1 fruit fly cellular context compared by ENCODE assay signal in the genomic region with DNA sequence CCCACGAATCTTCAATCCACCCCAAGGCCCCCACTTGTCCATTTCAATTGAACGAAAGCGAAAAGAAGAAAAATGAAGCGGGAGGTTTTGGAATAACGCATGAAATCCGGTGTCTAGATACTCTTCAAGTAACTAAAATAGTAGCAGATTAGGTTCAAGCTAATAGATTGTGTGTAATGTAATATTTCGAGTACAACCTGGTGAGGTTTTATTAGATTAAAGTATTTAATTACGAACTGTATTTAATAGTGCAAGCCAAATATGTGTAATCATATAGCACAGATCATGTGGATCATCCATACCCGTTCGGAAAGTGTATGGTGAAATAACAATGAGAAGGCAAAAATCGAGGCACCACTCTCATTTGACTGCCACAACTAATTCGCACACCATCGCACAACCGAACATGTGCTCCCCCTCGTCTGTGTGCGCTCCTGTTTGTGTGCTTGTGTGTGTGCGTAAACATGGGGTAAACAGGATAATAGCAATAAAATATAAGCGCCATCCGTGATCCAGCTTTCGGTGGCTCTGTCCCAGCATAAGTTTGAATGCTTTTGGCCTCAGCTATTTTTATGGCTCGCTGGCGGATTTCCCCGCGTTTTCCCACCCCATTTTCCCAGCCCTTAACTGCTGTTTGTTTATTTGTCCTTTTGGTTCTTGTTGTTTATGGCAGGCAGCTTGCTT.
A peak's percentile ranks its signal among the peaks of the same experiment; 100 is the strongest.
TF ChIP-seq lines count a peak whose summit lies in the region.

No protein-coding gene starts in this region.

TF ChIP-seq in whole organism, embryonic, 481 proteins besides CTCF, POLR2A, EP300 and RAD21 (continued from another document and continues in another):
- no peak for TF ChIP-seq CG1792 (GFP tag; optimal IDR thresholded peaks at IDR 0.05; lab: Kevin White, UChicago)
- peak; percentile 29 for TF ChIP-seq BtbVII (GFP tag; optimal IDR thresholded peaks at IDR 0.05; lab: Kevin White, UChicago)
- TF ChIP-seq CG6765 (GFP tag; optimal IDR thresholded peaks at IDR 0.05; lab: Kevin White, UChicago) = no peak
- no peak for TF ChIP-seq CG14667 (GFP tag; IDR thresholded peaks at IDR 0.05; lab: Robert Waterston, UW)
- peak; percentile 27 for TF ChIP-seq CG18262 (tag; optimal IDR thresholded peaks at IDR 0.05; lab: Kevin White, UChicago)
- no peak for TF ChIP-seq CG10654 (GFP tag; optimal IDR thresholded peaks at IDR 0.05; lab: Kevin White, UChicago)
- TF ChIP-seq mam (GFP tag; optimal IDR thresholded peaks at IDR 0.05; lab: Kevin White, UChicago) = no peak
- no peak for TF ChIP-seq da (GFP tag; optimal IDR thresholded peaks at IDR 0.05; lab: Kevin White, UChicago)
- no peak for TF ChIP-seq CG16813 (GFP tag; IDR thresholded peaks at IDR 0.05; lab: Robert Waterston, UW; ENCODE audit: partially characterized antibody)
- TF ChIP-seq zfh2 (GFP tag; optimal IDR thresholded peaks at IDR 0.05; lab: Kevin White, UChicago) = no peak
- no peak for TF ChIP-seq sug (tag; optimal IDR thresholded peaks at IDR 0.05; lab: Kevin White, UChicago)
- peak; percentile 92 for TF ChIP-seq D19A (tag; optimal IDR thresholded peaks at IDR 0.05; lab: Kevin White, UChicago)
- no peak for TF ChIP-seq sob (GFP tag; IDR thresholded peaks at IDR 0.05; lab: Robert Waterston, UW)
- no peak for TF ChIP-seq zen2 (GFP tag; IDR thresholded peaks at IDR 0.05; lab: Robert Waterston, UW; ENCODE audit: partially characterized antibody)
- no peak for TF ChIP-seq kay (GFP tag; optimal IDR thresholded peaks at IDR 0.05; lab: Kevin White, UChicago)
- TF ChIP-seq bab2 (GFP tag; optimal IDR thresholded peaks at IDR 0.05; lab: Kevin White, UChicago) = no peak
- no peak for TF ChIP-seq pfk (GFP tag; optimal IDR thresholded peaks at IDR 0.05; lab: Kevin White, UChicago)
- peak; percentile 30 for TF ChIP-seq lilli (GFP tag; optimal IDR thresholded peaks at IDR 0.05; lab: Kevin White, UChicago)
- TF ChIP-seq Xbp1 (GFP tag; optimal IDR thresholded peaks at IDR 0.05; lab: Kevin White, UChicago) = peak; percentile 7
- TF ChIP-seq CG16815 (GFP tag; optimal IDR thresholded peaks at IDR 0.05; lab: Kevin White, UChicago) = no peak
- no peak for TF ChIP-seq CG6813 (GFP tag; optimal IDR thresholded peaks at IDR 0.05; lab: Kevin White, UChicago)
- TF ChIP-seq Fer3 (tag; optimal IDR thresholded peaks at IDR 0.05; lab: Kevin White, UChicago) = peak; percentile 34
- TF ChIP-seq CG4328 (GFP tag; optimal IDR thresholded peaks at IDR 0.05; lab: Kevin White, UChicago) = no peak
- TF ChIP-seq Hr51 (GFP tag; optimal IDR thresholded peaks at IDR 0.05; lab: Kevin White, UChicago) = peak in 1 of 2 experiments; percentile 64
- peak; percentile 53 for TF ChIP-seq Oli (tag; optimal IDR thresholded peaks at IDR 0.05; lab: Kevin White, UChicago)
- no peak for TF ChIP-seq sens-2 (GFP tag; IDR thresholded peaks at IDR 0.05; lab: Robert Waterston, UW)
- no peak for TF ChIP-seq B-H1 (GFP tag; IDR thresholded peaks at IDR 0.05; lab: Robert Waterston, UW)
- TF ChIP-seq CG17359 (tag; optimal IDR thresholded peaks at IDR 0.05; lab: Kevin White, UChicago) = peak; percentile 38
- TF ChIP-seq H2.0 (GFP tag; IDR thresholded peaks at IDR 0.05; lab: Robert Waterston, UW) = no peak
- TF ChIP-seq scrt (GFP tag; optimal IDR thresholded peaks at IDR 0.05; lab: Kevin White, UChicago) = peak; percentile 34
- peak; percentile 26 for TF ChIP-seq CG15514 (GFP tag; optimal IDR thresholded peaks at IDR 0.05; lab: Kevin White, UChicago)
- peak; percentile 52 for TF ChIP-seq Sox102F (GFP tag; optimal IDR thresholded peaks at IDR 0.05; lab: Kevin White, UChicago)
- TF ChIP-seq PHDP (tag; optimal IDR thresholded peaks at IDR 0.05; lab: Kevin White, UChicago) = peak; percentile 50
- TF ChIP-seq tgo (GFP tag; IDR thresholded peaks at IDR 0.05; lab: Robert Waterston, UW) = no peak
- peak; percentile 15 for TF ChIP-seq Hr3 (GFP tag; optimal IDR thresholded peaks at IDR 0.05; lab: Kevin White, UChicago)
- TF ChIP-seq CG2116 (GFP tag; optimal IDR thresholded peaks at IDR 0.05; lab: Kevin White, UChicago) = no peak
- no peak for TF ChIP-seq Gsc (GFP tag; IDR thresholded peaks at IDR 0.05; lab: Robert Waterston, UW)
- TF ChIP-seq NfI (GFP tag; optimal IDR thresholded peaks at IDR 0.05; lab: Kevin White, UChicago) = no peak
- no peak for TF ChIP-seq lov (optimal IDR thresholded peaks at IDR 0.05; lab: Kevin White, UChicago)
- TF ChIP-seq lov (GFP tag; IDR thresholded peaks at IDR 0.05; lab: Robert Waterston, UW) = no peak
- TF ChIP-seq mld (GFP tag; IDR thresholded peaks at IDR 0.05; lab: Robert Waterston, UW; ENCODE audit: partially characterized antibody) = no peak
- no peak for TF ChIP-seq CG12942 (GFP tag; optimal IDR thresholded peaks at IDR 0.05; lab: Kevin White, UChicago)
- no peak for TF ChIP-seq CG7271 (tag; optimal IDR thresholded peaks at IDR 0.05; lab: Kevin White, UChicago)
- TF ChIP-seq lab (GFP tag; optimal IDR thresholded peaks at IDR 0.05; lab: Kevin White, UChicago) = peak; percentile 67
- TF ChIP-seq vfl (GFP tag; optimal IDR thresholded peaks at IDR 0.05; lab: Kevin White, UChicago) = no peak
- no peak for TF ChIP-seq CG2199 (GFP tag; IDR thresholded peaks at IDR 0.05; lab: Robert Waterston, UW)
- no peak for TF ChIP-seq HmgZ (tag; optimal IDR thresholded peaks at IDR 0.05; lab: Kevin White, UChicago)
- 0 out of 2 replicates have a peak, but pooled peaks have one; percentile 44 for TF ChIP-seq ara (GFP tag; IDR thresholded peaks at IDR 0.05; lab: Robert Waterston, UW)
- TF ChIP-seq Ssrp (tag; optimal IDR thresholded peaks at IDR 0.05; lab: Kevin White, UChicago) = no peak
- no peak for TF ChIP-seq Bgb (GFP tag; IDR thresholded peaks at IDR 0.05; lab: Robert Waterston, UW; ENCODE audit: partially characterized antibody)
- no peak for TF ChIP-seq CG3726 (GFP tag; IDR thresholded peaks at IDR 0.05; lab: Robert Waterston, UW)
- TF ChIP-seq CG12659 (GFP tag; optimal IDR thresholded peaks at IDR 0.05; lab: Kevin White, UChicago) = peak; percentile 17
- TF ChIP-seq hth (optimal IDR thresholded peaks at IDR 0.05; lab: Kevin White, UChicago) = no peak
- TF ChIP-seq CG10274 (GFP tag; optimal IDR thresholded peaks at IDR 0.05; lab: Kevin White, UChicago) = no peak
- no peak for TF ChIP-seq Atf6 (GFP tag; IDR thresholded peaks at IDR 0.05; lab: Robert Waterston, UW)
- TF ChIP-seq CG8281 (tag; optimal IDR thresholded peaks at IDR 0.05; lab: Kevin White, UChicago) = no peak
- peak; percentile 55 for TF ChIP-seq CG7839 (tag; optimal IDR thresholded peaks at IDR 0.05; lab: Kevin White, UChicago)
- TF ChIP-seq CG33213 (GFP tag; optimal IDR thresholded peaks at IDR 0.05; lab: Kevin White, UChicago) = no peak
- TF ChIP-seq Mad (GFP tag; optimal IDR thresholded peaks at IDR 0.05; lab: Kevin White, UChicago) = no peak
- peak; percentile 53; the same call in 1 of the 2 replicates for TF ChIP-seq Rfx (GFP tag; IDR thresholded peaks at IDR 0.05; lab: Robert Waterston, UW)
- TF ChIP-seq CG18764 (GFP tag; optimal IDR thresholded peaks at IDR 0.05; lab: Kevin White, UChicago) = no peak
- no peak for TF ChIP-seq CG13894 (tag; optimal IDR thresholded peaks at IDR 0.05; lab: Kevin White, UChicago)
- no peak for TF ChIP-seq CrebB (tag; optimal IDR thresholded peaks at IDR 0.05; lab: Kevin White, UChicago)
- TF ChIP-seq E2f1 (GFP tag; IDR thresholded peaks at IDR 0.05; lab: Robert Waterston, UW) = no peak
- no peak for TF ChIP-seq schlank (tag; optimal IDR thresholded peaks at IDR 0.05; lab: Kevin White, UChicago)
- TF ChIP-seq NFAT (GFP tag; IDR thresholded peaks at IDR 0.05; lab: Robert Waterston, UW) = no peak
- TF ChIP-seq gce (GFP tag; IDR thresholded peaks at IDR 0.05; lab: Robert Waterston, UW) = no peak
- TF ChIP-seq Blimp-1 (GFP tag; optimal IDR thresholded peaks at IDR 0.05; lab: Kevin White, UChicago) = peak; percentile 46
- TF ChIP-seq chm (GFP tag; IDR thresholded peaks at IDR 0.05; lab: Robert Waterston, UW) = no peak
- TF ChIP-seq CG1602 (GFP tag; optimal IDR thresholded peaks at IDR 0.05; lab: Kevin White, UChicago) = no peak
- peak; percentile 60 for TF ChIP-seq CG18599 (GFP tag; optimal IDR thresholded peaks at IDR 0.05; lab: Kevin White, UChicago)
- peak; percentile 39 for TF ChIP-seq phol (tag; optimal IDR thresholded peaks at IDR 0.05; lab: Kevin White, UChicago)
- no peak for TF ChIP-seq btn (GFP tag; optimal IDR thresholded peaks at IDR 0.05; lab: Kevin White, UChicago)
- peak; percentile 52 for TF ChIP-seq CG2120 (GFP tag; optimal IDR thresholded peaks at IDR 0.05; lab: Kevin White, UChicago)
- peak; percentile 11 for TF ChIP-seq CG8388 (GFP tag; optimal IDR thresholded peaks at IDR 0.05; lab: Kevin White, UChicago)
- TF ChIP-seq CG7357 (GFP tag; IDR thresholded peaks at IDR 0.05; lab: Robert Waterston, UW) = 0 out of 3 replicates have a peak, but pooled peaks have one; percentile 19
- TF ChIP-seq CG6254 (GFP tag; optimal IDR thresholded peaks at IDR 0.05; lab: Kevin White, UChicago) = no peak
- TF ChIP-seq cwo (GFP tag; optimal IDR thresholded peaks at IDR 0.05; lab: Kevin White, UChicago) = peak; percentile 40
- TF ChIP-seq exex (tag; optimal IDR thresholded peaks at IDR 0.05; lab: Kevin White, UChicago) = no peak
- TF ChIP-seq dati (GFP tag; IDR thresholded peaks at IDR 0.05; lab: Robert Waterston, UW) = no peak
- TF ChIP-seq CG7745 (tag; optimal IDR thresholded peaks at IDR 0.05; lab: Kevin White, UChicago) = no peak
- no peak for TF ChIP-seq trem (tag; optimal IDR thresholded peaks at IDR 0.05; lab: Kevin White, UChicago)
- no peak for TF ChIP-seq zfh1 (GFP tag; IDR thresholded peaks at IDR 0.05; lab: Robert Waterston, UW)
- 0 out of 3 replicates have a peak, but pooled peaks have one; percentile 24 for TF ChIP-seq CG34422 (GFP tag; IDR thresholded peaks at IDR 0.05; lab: Robert Waterston, UW)
- no peak for TF ChIP-seq chn (GFP tag; optimal IDR thresholded peaks at IDR 0.05; lab: Kevin White, UChicago)
- TF ChIP-seq Lhr (GFP tag; optimal IDR thresholded peaks at IDR 0.05; lab: Kevin White, UChicago) = no peak
- no peak for TF ChIP-seq Fer2 (tag; optimal IDR thresholded peaks at IDR 0.05; lab: Kevin White, UChicago)
- no peak for TF ChIP-seq CG32772 (GFP tag; IDR thresholded peaks at IDR 0.05; lab: Robert Waterston, UW)
- TF ChIP-seq CG12155 (GFP tag; optimal IDR thresholded peaks at IDR 0.05; lab: Kevin White, UChicago) = no peak
- no peak for TF ChIP-seq otp (GFP tag; IDR thresholded peaks at IDR 0.05; lab: Robert Waterston, UW)
- no peak for TF ChIP-seq CG10543 (GFP tag; optimal IDR thresholded peaks at IDR 0.05; lab: Kevin White, UChicago)
- TF ChIP-seq CG11093 (GFP tag; IDR thresholded peaks at IDR 0.05; lab: Robert Waterston, UW) = no peak
- TF ChIP-seq CG18476 (GFP tag; optimal IDR thresholded peaks at IDR 0.05; lab: Kevin White, UChicago) = no peak
- TF ChIP-seq CG16779 (GFP tag; IDR thresholded peaks at IDR 0.05; lab: Robert Waterston, UW) = no peak
- no peak for TF ChIP-seq CG13287 (GFP tag; IDR thresholded peaks at IDR 0.05; lab: Robert Waterston, UW; ENCODE audit: partially characterized antibody)
- TF ChIP-seq CG17186 (GFP tag; optimal IDR thresholded peaks at IDR 0.05; lab: Kevin White, UChicago) = no peak
- no peak for TF ChIP-seq sc (optimal IDR thresholded peaks at IDR 0.05; lab: Kevin White, UChicago)
- no peak for TF ChIP-seq sc (GFP tag; optimal IDR thresholded peaks at IDR 0.05; lab: Kevin White, UChicago)
- TF ChIP-seq hbn (GFP tag; IDR thresholded peaks at IDR 0.05; lab: Robert Waterston, UW; ENCODE audit: partially characterized antibody) = no peak
- TF ChIP-seq CG3281 (GFP tag; optimal IDR thresholded peaks at IDR 0.05; lab: Kevin White, UChicago) = peak; percentile 38
- no peak for TF ChIP-seq sr (GFP tag; IDR thresholded peaks at IDR 0.05; lab: Robert Waterston, UW)
- TF ChIP-seq ems (GFP tag; optimal IDR thresholded peaks at IDR 0.05; lab: Kevin White, UChicago) = no peak
- TF ChIP-seq ash1 (GFP tag; optimal IDR thresholded peaks at IDR 0.05; lab: Kevin White, UChicago) = no peak
- TF ChIP-seq CG12104 (GFP tag; optimal IDR thresholded peaks at IDR 0.05; lab: Kevin White, UChicago) = no peak
- TF ChIP-seq jumu (GFP tag; optimal IDR thresholded peaks at IDR 0.05; lab: Kevin White, UChicago) = no peak
- TF ChIP-seq Camta (GFP tag; optimal IDR thresholded peaks at IDR 0.05; lab: Kevin White, UChicago) = peak; percentile 15
- TF ChIP-seq CG14050 (GFP tag; IDR thresholded peaks at IDR 0.05; lab: Robert Waterston, UW) = 0 out of 3 replicates have a peak, but pooled peaks have one; percentile 13
- no peak for TF ChIP-seq lmd (GFP tag; IDR thresholded peaks at IDR 0.05; lab: Robert Waterston, UW)
- no peak for TF ChIP-seq CG30431 (GFP tag; optimal IDR thresholded peaks at IDR 0.05; lab: Kevin White, UChicago)
- TF ChIP-seq gsb (GFP tag; IDR thresholded peaks at IDR 0.05; lab: Robert Waterston, UW) = no peak
- TF ChIP-seq ttk (GFP tag; IDR thresholded peaks at IDR 0.05; lab: Robert Waterston, UW) = 0 out of 2 replicates have a peak, but pooled peaks have one; percentile 10
- no peak for TF ChIP-seq wek (GFP tag; optimal IDR thresholded peaks at IDR 0.05; lab: Kevin White, UChicago)
- no peak for TF ChIP-seq dmrt11E (tag; optimal IDR thresholded peaks at IDR 0.05; lab: Kevin White, UChicago)
- TF ChIP-seq org-1 (GFP tag; optimal IDR thresholded peaks at IDR 0.05; lab: Kevin White, UChicago) = no peak
- no peak for TF ChIP-seq CG4854 (GFP tag; optimal IDR thresholded peaks at IDR 0.05; lab: Kevin White, UChicago)
- no peak for TF ChIP-seq danr (GFP tag; IDR thresholded peaks at IDR 0.05; lab: Robert Waterston, UW)
- peak; percentile 7 for TF ChIP-seq tin (GFP tag; optimal IDR thresholded peaks at IDR 0.05; lab: Kevin White, UChicago)
- TF ChIP-seq CG1832 (GFP tag; optimal IDR thresholded peaks at IDR 0.05; lab: Kevin White, UChicago) = no peak
- peak; percentile 27 for TF ChIP-seq Deaf1 (tag; optimal IDR thresholded peaks at IDR 0.05; lab: Kevin White, UChicago)
- no peak for TF ChIP-seq salm (tag; optimal IDR thresholded peaks at IDR 0.05; lab: Kevin White, UChicago)
- no peak for TF ChIP-seq CG6854 (GFP tag; optimal IDR thresholded peaks at IDR 0.05; lab: Kevin White, UChicago)
- TF ChIP-seq fd64A (GFP tag; optimal IDR thresholded peaks at IDR 0.05; lab: Kevin White, UChicago) = no peak
- no peak for TF ChIP-seq CG4360 (GFP tag; IDR thresholded peaks at IDR 0.05; lab: Robert Waterston, UW)
- TF ChIP-seq Antp (GFP tag; optimal IDR thresholded peaks at IDR 0.05; lab: Kevin White, UChicago) = peak; percentile 4
- no peak for TF ChIP-seq Abd-B (GFP tag; optimal IDR thresholded peaks at IDR 0.05; lab: Kevin White, UChicago)
- peak; percentile 17 for TF ChIP-seq CG15269 (tag; optimal IDR thresholded peaks at IDR 0.05; lab: Kevin White, UChicago)
- no peak for TF ChIP-seq Dfd (GFP tag; optimal IDR thresholded peaks at IDR 0.05; lab: Kevin White, UChicago)
- no peak for TF ChIP-seq eyg (GFP tag; optimal IDR thresholded peaks at IDR 0.05; lab: Kevin White, UChicago)
